Fruit fly (Drosophila melanogaster) whole organism, embryonic: ENCODE data around the gene Chchd2.

Experiments
- B-H1 ChIP-seq: fragments of 200-800 bp; sonication (Bioruptor generic); IDR thresholded peaks from 3 replicates; pipeline ENCODE4 v1.3.6; 2022; ENCODE audit warnings: missing biosample characterization, missing genetic modification characterization
- Blimp-1 ChIP-seq: fragments of 200-800 bp; sonication (Bioruptor generic); optimal IDR thresholded peaks from 3 replicates; lab custom pipeline; 2018; ENCODE audit warnings: missing biosample characterization, missing genetic modification characterization, mild to moderate bottlenecking, moderate library complexity, missing genetic modification reagents
- CG10979 ChIP-seq: fragments of 200-800 bp; sonication (Bioruptor generic); optimal IDR thresholded peaks from 2 replicates; lab custom pipeline; 2018; ENCODE audit warnings: missing biosample characterization, mild to moderate bottlenecking, missing genetic modification characterization, moderate library complexity
- CG17328 ChIP-seq: fragments of 200-800 bp; sonication (Bioruptor generic); IDR thresholded peaks from 2 replicates; pipeline ENCODE4 v1.3.6; 2022; ENCODE audit warnings: missing biosample characterization, missing genetic modification characterization
- CG2120 ChIP-seq: fragments of 200-800 bp; sonication (Bioruptor generic); optimal IDR thresholded peaks from 3 replicates; lab custom pipeline; 2016; ENCODE audit warnings: missing biosample characterization, missing genetic modification characterization
- CG2712 ChIP-seq: fragments of 200-800 bp; optimal IDR thresholded peaks from 3 replicates; lab custom pipeline; 2019; ENCODE audit warnings: missing biosample characterization, mild to moderate bottlenecking, missing genetic modification characterization, moderate library complexity
- CG30403 ChIP-seq: fragments of 200-800 bp; sonication (Bioruptor generic); optimal IDR thresholded peaks from 3 replicates; lab custom pipeline; 2016; ENCODE audit warnings: missing biosample characterization, missing genetic modification characterization
- CG31441 ChIP-seq: fragments of 200-800 bp; sonication (Bioruptor generic); IDR thresholded peaks from 2 replicates; pipeline ENCODE4 v1.3.6; 2022; ENCODE audit warnings: missing biosample characterization, missing genetic modification characterization
- CG3163 ChIP-seq: fragments of 200-800 bp; sonication (Bioruptor generic); optimal IDR thresholded peaks from 3 replicates; lab custom pipeline; 2016; ENCODE audit warnings: missing biosample characterization, missing genetic modification characterization
- CG32772 ChIP-seq: fragments of 200-800 bp; sonication (Bioruptor generic); IDR thresholded peaks from 2 replicates; pipeline ENCODE4 v1.3.6; 2022; ENCODE audit warnings: missing biosample characterization, missing genetic modification characterization
- CG4424 ChIP-seq: fragments of 200-800 bp; sonication (Bioruptor generic); optimal IDR thresholded peaks from 3 replicates; lab custom pipeline; 2016; ENCODE audit warnings: missing biosample characterization, missing genetic modification characterization
- CG6175 ChIP-seq: fragments of 200-800 bp; sonication (Bioruptor generic); IDR thresholded peaks from 3 replicates; pipeline ENCODE4 v1.3.6; 2022; ENCODE audit warnings: missing biosample characterization, missing genetic modification characterization
- CG7271 ChIP-seq: fragments of 200-800 bp; sonication (Bioruptor generic); optimal IDR thresholded peaks from 2 replicates; lab custom pipeline; 2018; ENCODE audit warnings: missing biosample characterization, mild to moderate bottlenecking, missing genetic modification characterization, moderate library complexity
- CG7745 ChIP-seq: fragments of 200-800 bp; sonication (Bioruptor generic); optimal IDR thresholded peaks from 2 replicates; lab custom pipeline; 2018; ENCODE audit warnings: missing biosample characterization, mild to moderate bottlenecking, missing genetic modification characterization, moderate library complexity
- CG7839 ChIP-seq: fragments of 200-800 bp; sonication (Bioruptor generic); optimal IDR thresholded peaks from 3 replicates; lab custom pipeline; 2018; ENCODE audit warnings: missing biosample characterization, mild to moderate bottlenecking, missing genetic modification characterization, moderate library complexity
- CG7987 ChIP-seq: fragments of 200-800 bp; sonication (Bioruptor generic); optimal IDR thresholded peaks from 2 replicates; lab custom pipeline; 2018; ENCODE audit warnings: missing biosample characterization, mild to moderate bottlenecking, missing genetic modification characterization, moderate library complexity
- CG8290 ChIP-seq, 3 experiments: fragments of 200-800 bp; sonication (Bioruptor generic); optimal IDR thresholded peaks; 2 replicates each; lab custom pipeline; 2016 to 2019; ENCODE audit warnings: missing biosample characterization in 3 of 3, missing genetic modification characterization in 3 of 3, mild to moderate bottlenecking in 2 of 3, moderate library complexity in 1 of 3
- CG8388 ChIP-seq: fragments of 200-800 bp; sonication (Bioruptor generic); optimal IDR thresholded peaks from 2 replicates; lab custom pipeline; 2019; ENCODE audit warnings: missing biosample characterization, mild to moderate bottlenecking, missing genetic modification characterization, moderate library complexity
- CG8765 ChIP-seq: fragments of 200-800 bp; sonication (Bioruptor generic); IDR thresholded peaks from 2 replicates; pipeline ENCODE4 v1.3.6; 2022; ENCODE audit warnings: missing biosample characterization, missing genetic modification characterization
- CG9609 ChIP-seq: fragments of 200-800 bp; sonication (Bioruptor generic); optimal IDR thresholded peaks from 3 replicates; lab custom pipeline; 2016; ENCODE audit warnings: missing biosample characterization, missing genetic modification characterization
- CG9727 ChIP-seq: fragments of 200-800 bp; sonication (Bioruptor generic); optimal IDR thresholded peaks from 3 replicates; lab custom pipeline; 2017; ENCODE audit warnings: missing biosample characterization, mild to moderate bottlenecking, missing genetic modification characterization
- CG9876 ChIP-seq: fragments of 200-800 bp; sonication (Bioruptor generic); optimal IDR thresholded peaks from 2 replicates; lab custom pipeline; 2016; ENCODE audit warnings: missing biosample characterization, missing genetic modification characterization
- Doc2 ChIP-seq: fragments of 200-800 bp; sonication (Bioruptor generic); IDR thresholded peaks from 2 replicates; pipeline ENCODE4 v1.3.6; 2022; ENCODE audit warnings: missing biosample characterization, missing genetic modification characterization
- Lpt ChIP-seq: fragments of >200 bp; optimal IDR thresholded peaks from 2 replicates; lab custom pipeline; 2018; ENCODE audit warnings: missing biosample characterization, missing genetic modification characterization
- Med ChIP-seq: fragments of 200-800 bp; sonication (Bioruptor generic); peaks from one replicate; lab custom pipeline; 2016; ENCODE audit warnings: missing biosample characterization, missing genetic modification characterization, mild to moderate bottlenecking, inconsistent platforms, moderate library complexity
- Meics ChIP-seq: fragments of 200-800 bp; sonication (Bioruptor generic); optimal IDR thresholded peaks from 2 replicates; lab custom pipeline; 2017; ENCODE audit warnings: missing biosample characterization, mild to moderate bottlenecking, missing genetic modification characterization
- Oli ChIP-seq: fragments of 200-800 bp; sonication (Bioruptor generic); optimal IDR thresholded peaks from 2 replicates; lab custom pipeline; 2018; ENCODE audit warnings: missing biosample characterization, mild to moderate bottlenecking, missing genetic modification characterization, moderate library complexity
- Optix ChIP-seq: fragments of 200-800 bp; sonication (Bioruptor generic); IDR thresholded peaks from 3 replicates; pipeline ENCODE4 v1.3.6; 2022; ENCODE audit warnings: missing biosample characterization, missing genetic modification characterization
- Rx ChIP-seq: fragments of 200-800 bp; sonication (Bioruptor generic); IDR thresholded peaks from 2 replicates; pipeline ENCODE4 v1.3.6; 2022; ENCODE audit warnings: missing biosample characterization, missing genetic modification characterization
- Usf ChIP-seq: fragments of 200-800 bp; sonication (Bioruptor generic); optimal IDR thresholded peaks from 2 replicates; lab custom pipeline; 2017; ENCODE audit warnings: missing genotype, missing biosample characterization, missing genetic modification characterization
- cg ChIP-seq: fragments of 200-800 bp; sonication (Bioruptor generic); optimal IDR thresholded peaks from 3 replicates; lab custom pipeline; 2019; ENCODE audit warnings: missing biosample characterization, mild to moderate bottlenecking, missing genetic modification characterization, moderate library complexity
- dpn ChIP-seq, 2 experiments: fragments of 200-800 bp; sonication (Bioruptor generic); optimal IDR thresholded peaks; 3 replicates each; lab custom pipeline; 2016; ENCODE audit warnings: missing biosample characterization in 2 of 2, missing genetic modification characterization in 2 of 2
- emc ChIP-seq: fragments of 200-800 bp; sonication (Bioruptor generic); optimal IDR thresholded peaks from 2 replicates; lab custom pipeline; 2016; ENCODE audit warnings: missing biosample characterization, missing genetic modification characterization
- eve ChIP-seq, 2 experiments: fragments of >200 bp; optimal IDR thresholded peaks; 2 replicates each; lab custom pipeline; 2017; ENCODE audit warnings: missing biosample characterization in 2 of 2, missing genetic modification characterization in 2 of 2
- gcm ChIP-seq: fragments of 200-800 bp; sonication (Bioruptor generic); optimal IDR thresholded peaks from 2 replicates; lab custom pipeline; 2019; ENCODE audit warnings: missing biosample characterization, mild to moderate bottlenecking, missing genetic modification characterization, moderate library complexity
- gem ChIP-seq: fragments of 200-800 bp; sonication (Bioruptor generic); optimal IDR thresholded peaks from 2 replicates; lab custom pipeline; 2019; ENCODE audit warnings: missing biosample characterization, mild to moderate bottlenecking, missing genetic modification characterization, moderate library complexity
- grau ChIP-seq: fragments of 200-800 bp; optimal IDR thresholded peaks from 3 replicates; lab custom pipeline; 2019; ENCODE audit warnings: missing biosample characterization, mild to moderate bottlenecking, missing genetic modification characterization, moderate library complexity
- gro ChIP-seq: fragments of 200-800 bp; sonication (Bioruptor generic); optimal IDR thresholded peaks from 2 replicates; lab custom pipeline; 2016; ENCODE audit warnings: missing biosample characterization, missing genetic modification characterization
- jing ChIP-seq: fragments of 200-800 bp; sonication (Bioruptor generic); optimal IDR thresholded peaks from 2 replicates; lab custom pipeline; 2018; ENCODE audit warnings: missing biosample characterization, mild to moderate bottlenecking, missing genetic modification characterization
- kni ChIP-seq: fragments of 200-800 bp; sonication (Bioruptor generic); optimal IDR thresholded peaks from 3 replicates; lab custom pipeline; 2017; ENCODE audit warnings: mild to moderate bottlenecking, missing biosample characterization, missing genetic modification reagents, missing genetic modification characterization
- p53 ChIP-seq: fragments of 200-800 bp; sonication (Bioruptor generic); optimal IDR thresholded peaks from 2 replicates; lab custom pipeline; 2016; ENCODE audit warnings: missing biosample characterization, missing genetic modification characterization
- row ChIP-seq: fragments of 200-800 bp; sonication (Bioruptor generic); IDR thresholded peaks from 3 replicates; pipeline ENCODE4 v1.3.6; 2022; ENCODE audit warnings: missing biosample characterization, missing genetic modification characterization
- sc ChIP-seq, 3 experiments: fragments of >200 bp in 2 of 3; fragments of 200-800 bp in 1 of 3; sonication (Bioruptor generic) in 1 of 3; optimal IDR thresholded peaks; 2 replicates in 2 of 3; 3 replicates in 1 of 3; lab custom pipeline; 2017; ENCODE audit warnings: mild to moderate bottlenecking in 1 of 3, missing biosample characterization in 1 of 3, missing genetic modification characterization in 1 of 3, missing genetic modification reagents in 1 of 3
- sob ChIP-seq: fragments of 200-800 bp; sonication (Bioruptor generic); IDR thresholded peaks from 2 replicates; pipeline ENCODE4 v1.3.6; 2022; ENCODE audit warnings: missing biosample characterization, missing genetic modification characterization
- unpg ChIP-seq: fragments of 200-800 bp; sonication (Bioruptor generic); optimal IDR thresholded peaks from 3 replicates; lab custom pipeline; 2018; ENCODE audit warnings: missing biosample characterization, mild to moderate bottlenecking, missing genetic modification characterization, moderate library complexity

Gene Chchd2

dm6 chrX:17109673-17110072 lies 39.1 kb upstream of the Chchd2 start (continued):
- TF ChIP-seq sob (GFP tag; lab: Robert Waterston, UW) (no peak), CG8290 (GFP tag; optimal IDR thresholded peaks at IDR 0.05; lab: Kevin White, UChicago) (no peak), CG8290 (tag; optimal IDR thresholded peaks at IDR 0.05; lab: Kevin White, UChicago) (no peak), CG9609 (no peak)

dm6 chrX:17110556-17111177 lies 38.1 kb upstream of the Chchd2 start:
- TF ChIP-seq CG8388 (GFP tag; lab: Kevin White, UChicago) (peak; percentile 71), CG9876 (GFP tag; lab: Kevin White, UChicago) (no peak), sc (optimal IDR thresholded peaks at IDR 0.05; lab: Kevin White, UChicago) (no peak), sc (GFP tag; optimal IDR thresholded peaks at IDR 0.05; lab: Kevin White, UChicago) (no peak)

- no peak for TF ChIP-seq B-H1 (GFP tag; lab: Robert Waterston, UW)
- no peak for TF ChIP-seq Doc2 (GFP tag; lab: Robert Waterston, UW)
- peak; percentile 2 for TF ChIP-seq Oli (tag; lab: Kevin White, UChicago)
- no peak for TF ChIP-seq CG9876 (GFP tag; lab: Kevin White, UChicago)
- peak; percentile 44 for TF ChIP-seq gem
- TF ChIP-seq Lpt (GFP tag; lab: Kevin White, UChicago): no peak
- no peak for TF ChIP-seq p53 (GFP tag; lab: Kevin White, UChicago)
- no peak for TF ChIP-seq CG3163
- TF ChIP-seq emc (GFP tag; lab: Kevin White, UChicago): no peak
- peak; percentile 29; the same call in 1 of the 3 replicates for TF ChIP-seq row (GFP tag; lab: Robert Waterston, UW)
- TF ChIP-seq CG7839: peak; percentile 3
- peak; percentile 20 for TF ChIP-seq Blimp-1 (GFP tag; lab: Kevin White, UChicago)
- TF ChIP-seq Optix (GFP tag; lab: Robert Waterston, UW): no peak
- TF ChIP-seq Rx (GFP tag; lab: Robert Waterston, UW): no peak
- TF ChIP-seq dpn (GFP tag; optimal IDR thresholded peaks at IDR 0.05; lab: Kevin White, UChicago): no peak
- TF ChIP-seq CG7271 (tag; lab: Kevin White, UChicago): no peak
- peak; percentile 51 for TF ChIP-seq Med (GFP tag; lab: Kevin White, UChicago)
- TF ChIP-seq kni (GFP tag; lab: Kevin White, UChicago): no peak
- TF ChIP-seq gro (GFP tag; lab: Kevin White, UChicago): no peak
- TF ChIP-seq cg: no peak
- TF ChIP-seq CG31441 (GFP tag; lab: Robert Waterston, UW): no peak
- TF ChIP-seq grau (tag; lab: Kevin White, UChicago): peak; percentile 10
- TF ChIP-seq CG9727 (GFP tag; lab: Kevin White, UChicago): peak; percentile 17
- TF ChIP-seq gcm: peak; percentile 21
- no peak for TF ChIP-seq Meics
- peak; percentile 8 for TF ChIP-seq CG30403 (GFP tag; lab: Kevin White, UChicago)
- TF ChIP-seq CG6175 (GFP tag; lab: Robert Waterston, UW): no peak
- TF ChIP-seq unpg (GFP tag; lab: Kevin White, UChicago): peak; percentile 0
- peak; percentile 17 for TF ChIP-seq CG2712
- TF ChIP-seq CG7987: no peak
- 0 out of 2 replicates have a peak, but pooled peaks have one; percentile 28 for TF ChIP-seq CG17328 (GFP tag; lab: Robert Waterston, UW)
- no peak for TF ChIP-seq CG2120 (GFP tag; lab: Kevin White, UChicago)
- TF ChIP-seq Usf: no peak
- TF ChIP-seq CG8388 (GFP tag; lab: Kevin White, UChicago): peak; percentile 36
- TF ChIP-seq CG32772 (GFP tag; lab: Robert Waterston, UW): no peak
- TF ChIP-seq CG8765 (GFP tag; lab: Robert Waterston, UW): no peak
- peak in 1 of 2 experiments; percentile 4 for TF ChIP-seq eve (GFP tag; optimal IDR thresholded peaks at IDR 0.05; lab: Kevin White, UChicago)
- no peak for TF ChIP-seq CG10979 (tag; lab: Kevin White, UChicago)
- no peak for TF ChIP-seq CG7745
- no peak for TF ChIP-seq jing (GFP tag; lab: Kevin White, UChicago)
- TF ChIP-seq CG4424: peak; percentile 20
Measured at dm6 chrX:17111274-17111673, 37.5 kb upstream of the Chchd2 start.
